Fruit fly (Drosophila melanogaster): ENCODE measurements around the gene CG43658.
A peak's percentile ranks its signal among the peaks of the same experiment; 100 is the strongest.

The CG43658 gene

dm6 chrX:17543324-17543723 lies 17.7 kb downstream of the CG43658 start:
- no peak for TF ChIP-seq CTCF (optimal IDR thresholded peaks at IDR 0.05)
- TF ChIP-seq CG8478 (optimal IDR thresholded peaks at IDR 0.05): no peak

dm6 chrX:17542729-17543128 lies 18.3 kb downstream of the CG43658 start:
- TF ChIP-seq CG8478 (optimal IDR thresholded peaks at IDR 0.05) (no peak), CTCF (optimal IDR thresholded peaks at IDR 0.05) (no peak)

dm6 chrX:17538410-17538809 lies 22.6 kb downstream of the CG43658 start:
- no peak for TF ChIP-seq CTCF (optimal IDR thresholded peaks at IDR 0.05)
- TF ChIP-seq CG8478 (optimal IDR thresholded peaks at IDR 0.05): no peak

- TF ChIP-seq CG8478 (optimal IDR thresholded peaks at IDR 0.05) (no peak), CTCF (optimal IDR thresholded peaks at IDR 0.05) (no peak)
Observed at dm6 chrX:17537276-17537675, 23.7 kb downstream of the CG43658 start.

dm6 chrX:17534321-17534720 lies 26.7 kb downstream of the CG43658 start:
- TF ChIP-seq CTCF (optimal IDR thresholded peaks at IDR 0.05): no peak
- TF ChIP-seq CG8478 (optimal IDR thresholded peaks at IDR 0.05): no peak

- peak; percentile 47 to 84 for TF ChIP-seq CTCF (optimal IDR thresholded peaks at IDR 0.05)
- no peak for TF ChIP-seq CG8478 (optimal IDR thresholded peaks at IDR 0.05)
Observed at dm6 chrX:17532158-17532557, 28.8 kb downstream of the CG43658 start.

- TF ChIP-seq CTCF (optimal IDR thresholded peaks at IDR 0.05) (peak; percentile 95 to 97), CG8478 (optimal IDR thresholded peaks at IDR 0.05) (no peak)
Observed at dm6 chrX:17531549-17532131, 29.3 kb downstream of the CG43658 start.

dm6 chrX:17524426-17524825 lies 36.6 kb downstream of the CG43658 start:
- TF ChIP-seq CG8478 (optimal IDR thresholded peaks at IDR 0.05) (no peak), CTCF (optimal IDR thresholded peaks at IDR 0.05) (no peak)

dm6 chrX:17523559-17523958 lies 37.4 kb downstream of the CG43658 start:
- no peak for TF ChIP-seq CG8478 (optimal IDR thresholded peaks at IDR 0.05)
- no peak for TF ChIP-seq CTCF (optimal IDR thresholded peaks at IDR 0.05)

- no peak for TF ChIP-seq CTCF (optimal IDR thresholded peaks at IDR 0.05)
- no peak for TF ChIP-seq CG8478 (optimal IDR thresholded peaks at IDR 0.05)
Observed at dm6 chrX:17522576-17522975, 38.4 kb downstream of the CG43658 start.

- TF ChIP-seq CG8478 (optimal IDR thresholded peaks at IDR 0.05): no peak
- TF ChIP-seq CTCF (optimal IDR thresholded peaks at IDR 0.05): no peak
Observed at dm6 chrX:17520690-17521426, 40.1 kb downstream of the CG43658 start.

- TF ChIP-seq CTCF (optimal IDR thresholded peaks at IDR 0.05) (no peak), CG8478 (optimal IDR thresholded peaks at IDR 0.05) (no peak)
Observed at dm6 chrX:17518117-17518689, 42.8 kb downstream of the CG43658 start.

- TF ChIP-seq CTCF (optimal IDR thresholded peaks at IDR 0.05) (no peak), CG8478 (optimal IDR thresholded peaks at IDR 0.05) (no peak)
Observed at dm6 chrX:17516714-17517113, 44.3 kb downstream of the CG43658 start.

- no peak for TF ChIP-seq CG8478 (optimal IDR thresholded peaks at IDR 0.05)
Observed at dm6 chrX:17513801-17514200, 47.2 kb downstream of the CG43658 start.

dm6 chrX:17512697-17513096 lies 48.3 kb downstream of the CG43658 start:
- TF ChIP-seq CG8478 (optimal IDR thresholded peaks at IDR 0.05): no peak

- TF ChIP-seq CTCF (optimal IDR thresholded peaks at IDR 0.05): no peak
- no peak for TF ChIP-seq CG8478 (optimal IDR thresholded peaks at IDR 0.05)
Observed at dm6 chrX:17510125-17510903, 50.7 kb downstream of the CG43658 start.

Data from S2 (cell line).